Worm (Caenorhabditis elegans) whole organism, late embryonic: ENCODE measurements around the gene F02E8.4.

Experiments
- ama-1 ChIP-seq: fragments of 150-350 bp; optimal IDR thresholded peaks from 2 replicates; lab custom pipeline; 2014
- dve-1 ChIP-seq: sonication (generic microtip); optimal IDR thresholded peaks from 2 replicates; lab custom pipeline; 2017; ENCODE audit warnings: antibody characterized with exemption, mild to moderate bottlenecking, missing genetic modification characterization, missing compliant biosample characterization
- hlh-6 ChIP-seq: sonication (generic microtip); optimal IDR thresholded peaks from 2 replicates; lab custom pipeline; 2016; ENCODE audit warnings: missing genotype, missing genetic modification characterization, missing compliant biosample characterization
- mec-3 ChIP-seq: sonication (generic microtip); optimal IDR thresholded peaks from 2 replicates; lab custom pipeline; 2016; ENCODE audit warnings: borderline replicate concordance, missing genetic modification characterization, missing compliant biosample characterization
- nfya-1 ChIP-seq: sonication (generic microtip); optimal IDR thresholded peaks from 2 replicates; lab custom pipeline; 2017; ENCODE audit warnings: missing genetic modification characterization, mild to moderate bottlenecking, missing compliant biosample characterization, antibody characterized with exemption, moderate library complexity
- npax-4 ChIP-seq: sonication (generic microtip); optimal IDR thresholded peaks from 2 replicates; lab custom pipeline; 2016; ENCODE audit warnings: missing genetic modification characterization, missing compliant biosample characterization
- pax-1 ChIP-seq: fragments of 150-350 bp; optimal IDR thresholded peaks from 2 replicates; lab custom pipeline; 2014; ENCODE audit warnings: missing biosample characterization, missing genetic modification characterization

ce11 chrX:4457853-4458322 lies 4.0 kb downstream of the F02E8.4 start, which contains the start of gene aps-2:
- TF ChIP-seq dve-1 (tag; lab: Kevin White, UChicago) (no peak), hlh-6 (tag; lab: Kevin White, UChicago) (no peak), nfya-1 (tag; lab: Kevin White, UChicago) (peak; percentile 61), npax-4 (tag; lab: Kevin White, UChicago) (no peak), ama-1 (lab: Kevin White, UChicago) (no peak), pax-1 (tag; lab: Kevin White, UChicago) (no peak), mec-3 (tag; lab: Kevin White, UChicago) (no peak)
